Comparison of ENCODE assay signal across 4 fruit fly cellular contexts in the genomic region with DNA sequence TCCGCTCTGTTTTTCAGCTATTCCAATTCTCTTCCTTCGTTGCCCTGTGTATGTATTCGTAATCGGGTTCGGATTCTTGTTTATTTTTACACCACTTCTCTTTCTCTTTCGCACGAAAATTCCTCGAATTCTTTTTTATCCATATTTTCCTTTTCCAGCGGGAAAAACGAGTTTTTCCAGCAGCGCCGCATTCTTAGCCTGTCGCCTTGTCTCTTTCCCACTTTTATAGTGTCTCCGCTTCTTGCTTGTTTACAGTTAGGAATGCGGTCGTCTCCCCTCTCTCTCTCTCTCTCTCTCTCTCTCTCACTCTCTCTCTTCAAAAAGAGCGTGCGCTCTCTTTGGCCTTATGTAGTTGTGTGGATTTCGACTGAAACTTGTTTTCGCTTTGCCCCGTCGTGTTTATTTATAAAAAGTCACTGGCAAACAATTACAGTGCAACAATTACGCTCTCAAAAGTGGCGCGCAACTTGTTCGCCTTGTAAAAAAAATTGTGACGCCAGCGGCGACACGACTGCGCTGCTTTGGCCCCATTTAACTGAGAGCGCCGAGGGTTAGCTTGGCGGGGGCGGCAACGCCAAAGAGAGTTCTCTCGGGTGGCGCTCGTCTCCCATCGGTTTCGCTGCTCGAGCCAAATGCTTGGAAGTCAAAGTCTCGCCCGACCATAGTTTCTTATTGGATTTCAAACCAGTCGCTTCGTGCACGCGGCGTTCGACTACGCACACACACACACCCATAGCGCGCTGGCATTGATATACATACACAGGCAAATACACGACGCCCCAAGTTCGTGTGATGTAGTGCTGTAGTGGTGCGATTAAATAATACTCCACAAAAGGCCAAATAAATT.
TF ChIP-seq lines count a peak whose summit lies in the region.

No protein-coding gene starts in this region.

TF ChIP-seq in whole organism, adult, 20 proteins besides CTCF, POLR2A, EP300 and RAD21 (continued from another document):
- peak; percentile 41 for TF ChIP-seq bab1 (GFP tag; optimal IDR thresholded peaks at IDR 0.05; lab: Kevin White, UChicago)
- peak; percentile 59 for TF ChIP-seq CG7101 (tag; optimal IDR thresholded peaks at IDR 0.05; lab: Kevin White, UChicago)
- peak; percentile 49 for TF ChIP-seq Hr96 (GFP tag; optimal IDR thresholded peaks at IDR 0.05; lab: Kevin White, UChicago)
- TF ChIP-seq kay (GFP tag; lab: Kevin White, UChicago; ENCODE audit: borderline replicate concordance): peak; percentile 97
- peak; percentile 91 for TF ChIP-seq CG12768 (GFP tag; optimal IDR thresholded peaks at IDR 0.05; lab: Kevin White, UChicago)

TF ChIP-seq in whole organism, embryonic, 481 proteins besides CTCF, POLR2A, EP300 and RAD21 (continued from another document and continues in another):
- peak in 1 of 2 experiments; percentile 25 for TF ChIP-seq eve (GFP tag; optimal IDR thresholded peaks at IDR 0.05; lab: Kevin White, UChicago)
- TF ChIP-seq her (GFP tag; optimal IDR thresholded peaks at IDR 0.05; lab: Kevin White, UChicago): peak; percentile 14
- TF ChIP-seq CG6813 (GFP tag; optimal IDR thresholded peaks at IDR 0.05; lab: Kevin White, UChicago): peak; percentile 29
- no peak for TF ChIP-seq Awh (GFP tag; IDR thresholded peaks at IDR 0.05; lab: Robert Waterston, UW)
- peak; percentile 3 for TF ChIP-seq CG9876 (GFP tag; optimal IDR thresholded peaks at IDR 0.05; lab: Kevin White, UChicago)
- TF ChIP-seq CG6765 (GFP tag; optimal IDR thresholded peaks at IDR 0.05; lab: Kevin White, UChicago): peak; percentile 71
- TF ChIP-seq sisA (GFP tag; IDR thresholded peaks at IDR 0.05; lab: Robert Waterston, UW): no peak
- TF ChIP-seq CG1602 (GFP tag; optimal IDR thresholded peaks at IDR 0.05; lab: Kevin White, UChicago): no peak
- TF ChIP-seq Eip74EF (GFP tag; optimal IDR thresholded peaks at IDR 0.05; lab: Kevin White, UChicago): peak in 1 of 2 experiments; percentile 64
- peak; percentile 39 for TF ChIP-seq Sox100B (GFP tag; optimal IDR thresholded peaks at IDR 0.05; lab: Kevin White, UChicago)
- peak; percentile 72 for TF ChIP-seq lab (GFP tag; optimal IDR thresholded peaks at IDR 0.05; lab: Kevin White, UChicago)
- no peak; the same call in 2 of the 3 replicates for TF ChIP-seq Dbx (GFP tag; IDR thresholded peaks at IDR 0.05; lab: Robert Waterston, UW)
- TF ChIP-seq caup (GFP tag; optimal IDR thresholded peaks at IDR 0.05; lab: Kevin White, UChicago; ENCODE audit: severe bottlenecking): peak; percentile 52
- peak; percentile 6; the same call in 1 of the 3 replicates for TF ChIP-seq CG16813 (GFP tag; IDR thresholded peaks at IDR 0.05; lab: Robert Waterston, UW; ENCODE audit: partially characterized antibody)
- peak; percentile 3 for TF ChIP-seq Ets97D (GFP tag; optimal IDR thresholded peaks at IDR 0.05; lab: Kevin White, UChicago)
- peak; percentile 40 for TF ChIP-seq Elba2 (GFP tag; optimal IDR thresholded peaks at IDR 0.05; lab: Kevin White, UChicago)
- no peak for TF ChIP-seq CG9215 (GFP tag; IDR thresholded peaks at IDR 0.05; lab: Robert Waterston, UW)
- peak in 1 of 2 experiments; percentile 20 for TF ChIP-seq dpn (GFP tag; optimal IDR thresholded peaks at IDR 0.05; lab: Kevin White, UChicago)
- TF ChIP-seq toy (GFP tag; IDR thresholded peaks at IDR 0.05; lab: Robert Waterston, UW): no peak
- peak; percentile 45; the same call in 1 of the 2 replicates for TF ChIP-seq Rfx (GFP tag; IDR thresholded peaks at IDR 0.05; lab: Robert Waterston, UW)
- TF ChIP-seq CG1832 (GFP tag; optimal IDR thresholded peaks at IDR 0.05; lab: Kevin White, UChicago): peak; percentile 95
- no peak for TF ChIP-seq jigr1 (GFP tag; IDR thresholded peaks at IDR 0.05; lab: Robert Waterston, UW)
- TF ChIP-seq HLH4C (GFP tag; IDR thresholded peaks at IDR 0.05; lab: Robert Waterston, UW; ENCODE audit: partially characterized antibody): no peak; the same call in 2 of the 3 replicates
- TF ChIP-seq CG11504 (tag; optimal IDR thresholded peaks at IDR 0.05; lab: Kevin White, UChicago): peak; percentile 36
- TF ChIP-seq croc (GFP tag; conservative IDR thresholded peaks at IDR 0.05; lab: Robert Waterston, UW): no peak
- no peak for TF ChIP-seq hb (GFP tag; IDR thresholded peaks at IDR 0.05; lab: Robert Waterston, UW; ENCODE audit: partially characterized antibody)
- TF ChIP-seq CG11723 (GFP tag; optimal IDR thresholded peaks at IDR 0.05; lab: Kevin White, UChicago): peak; percentile 20
- peak; percentile 91 for TF ChIP-seq CG10543 (GFP tag; optimal IDR thresholded peaks at IDR 0.05; lab: Kevin White, UChicago)
- TF ChIP-seq Dek (tag; optimal IDR thresholded peaks at IDR 0.05; lab: Kevin White, UChicago): peak; percentile 22
- peak; percentile 23; the same call in 1 of the 2 replicates for TF ChIP-seq HLH3B (GFP tag; IDR thresholded peaks at IDR 0.05; lab: Robert Waterston, UW)
- TF ChIP-seq az2 (GFP tag; optimal IDR thresholded peaks at IDR 0.05; lab: Kevin White, UChicago): no peak
- TF ChIP-seq pho (GFP tag; optimal IDR thresholded peaks at IDR 0.05; lab: Kevin White, UChicago): no peak
- peak; percentile 53 for TF ChIP-seq CG12071 (GFP tag; optimal IDR thresholded peaks at IDR 0.05; lab: Kevin White, UChicago)
- peak; percentile 12 for TF ChIP-seq Atf3 (GFP tag; optimal IDR thresholded peaks at IDR 0.05; lab: Kevin White, UChicago)
- peak; percentile 74 for TF ChIP-seq BtbVII (GFP tag; optimal IDR thresholded peaks at IDR 0.05; lab: Kevin White, UChicago)
- peak; percentile 33; the same call in 1 of the 3 replicates for TF ChIP-seq CG34422 (GFP tag; IDR thresholded peaks at IDR 0.05; lab: Robert Waterston, UW)

TF ChIP-seq in whole organism, prepupa, 60 proteins besides CTCF, POLR2A, EP300 and RAD21 (continued from another document and continues in another):
- TF ChIP-seq Smox (GFP tag; optimal IDR thresholded peaks at IDR 0.05; lab: Kevin White, UChicago) (no peak), svp (GFP tag; lab: Kevin White, UChicago) (peak; percentile 82), Eip93F (GFP tag; optimal IDR thresholded peaks at IDR 0.05; lab: Kevin White, UChicago) (peak; percentile 68), dac (GFP tag; optimal IDR thresholded peaks at IDR 0.05; lab: Kevin White, UChicago) (no peak), CG6854 (GFP tag; optimal IDR thresholded peaks at IDR 0.05; lab: Kevin White, UChicago) (peak; percentile 86), CG8632 (GFP tag; optimal IDR thresholded peaks at IDR 0.05; lab: Kevin White, UChicago) (no peak), CG32006 (GFP tag; optimal IDR thresholded peaks at IDR 0.05; lab: Kevin White, UChicago) (no peak), Met (GFP tag; optimal IDR thresholded peaks at IDR 0.05; lab: Kevin White, UChicago) (no peak), CG9139 (GFP tag; optimal IDR thresholded peaks at IDR 0.05; lab: Kevin White, UChicago) (peak; percentile 42), CG16779 (tag; optimal IDR thresholded peaks at IDR 0.05; lab: Kevin White, UChicago) (peak; percentile 80), CG10669 (GFP tag; optimal IDR thresholded peaks at IDR 0.05; lab: Kevin White, UChicago) (no peak), CG8119 (GFP tag; IDR thresholded peaks at IDR 0.05; lab: Robert Waterston, UW) (0 out of 3 replicates have a peak, but pooled peaks have one; percentile 58), CG34406 (GFP tag; optimal IDR thresholded peaks at IDR 0.05; lab: Kevin White, UChicago) (no peak), CG11902 (GFP tag; optimal IDR thresholded peaks at IDR 0.05; lab: Kevin White, UChicago) (no peak), CG3032 (tag; optimal IDR thresholded peaks at IDR 0.05; lab: Kevin White, UChicago) (no peak), achi (GFP tag; optimal IDR thresholded peaks at IDR 0.05; lab: Kevin White, UChicago) (no peak), Hr4 (GFP tag; optimal IDR thresholded peaks at IDR 0.05; lab: Kevin White, UChicago) (no peak), CG11762 (GFP tag; optimal IDR thresholded peaks at IDR 0.05; lab: Kevin White, UChicago; ENCODE audit: insufficient read depth) (no peak), pdm3 (GFP tag; optimal IDR thresholded peaks at IDR 0.05; lab: Kevin White, UChicago) (no peak), lz (GFP tag; optimal IDR thresholded peaks at IDR 0.05; lab: Kevin White, UChicago) (no peak), Ets96B (tag; optimal IDR thresholded peaks at IDR 0.05; lab: Kevin White, UChicago) (peak; percentile 14), Lpt (GFP tag; optimal IDR thresholded peaks at IDR 0.05; lab: Kevin White, UChicago) (peak; percentile 53), topi (GFP tag; optimal IDR thresholded peaks at IDR 0.05; lab: Kevin White, UChicago) (peak; percentile 11), CG31627 (GFP tag; optimal IDR thresholded peaks at IDR 0.05; lab: Kevin White, UChicago) (no peak), CG6276 (GFP tag; optimal IDR thresholded peaks at IDR 0.05; lab: Kevin White, UChicago) (peak; percentile 36), esn (GFP tag; optimal IDR thresholded peaks at IDR 0.05; lab: Kevin White, UChicago) (no peak), CG6792 (GFP tag; optimal IDR thresholded peaks at IDR 0.05; lab: Kevin White, UChicago) (peak; percentile 43), dsx (GFP tag; optimal IDR thresholded peaks at IDR 0.05; lab: Kevin White, UChicago; ENCODE audit: poor library complexity, severe bottlenecking) (peak; percentile 71), CG15336 (GFP tag; IDR thresholded peaks at IDR 0.05; lab: Robert Waterston, UW) (peak; percentile 64), CG6163 (GFP tag; IDR thresholded peaks at IDR 0.05; lab: Robert Waterston, UW) (peak; percentile 75), Gug (GFP tag; IDR thresholded peaks at IDR 0.05; lab: Robert Waterston, UW) (peak; percentile 24; the same call in 1 of the 2 replicates), vri (GFP tag; optimal IDR thresholded peaks at IDR 0.05; lab: Kevin White, UChicago) (peak; percentile 97), CG10631 (GFP tag; optimal IDR thresholded peaks at IDR 0.05; lab: Kevin White, UChicago) (no peak), Sox14 (GFP tag; optimal IDR thresholded peaks at IDR 0.05; lab: Kevin White, UChicago) (peak; percentile 13), Sox102F (GFP tag; optimal IDR thresholded peaks at IDR 0.05; lab: Kevin White, UChicago) (peak; percentile 63), fd59A (GFP tag; optimal IDR thresholded peaks at IDR 0.05; lab: Kevin White, UChicago) (no peak), fd85E (GFP tag; optimal IDR thresholded peaks at IDR 0.05; lab: Kevin White, UChicago) (peak; percentile 71), Blimp-1 (GFP tag; optimal IDR thresholded peaks at IDR 0.05; lab: Kevin White, UChicago) (peak; percentile 26), acj6 (GFP tag; optimal IDR thresholded peaks at IDR 0.05; lab: Kevin White, UChicago) (no peak), Eip78C (GFP tag; lab: Kevin White, UChicago) (peak; percentile 89), Eip75B (GFP tag; optimal IDR thresholded peaks at IDR 0.05; lab: Kevin White, UChicago) (peak; percentile 79), Ets21C (GFP tag; optimal IDR thresholded peaks at IDR 0.05; lab: Kevin White, UChicago) (no peak)

TF ChIP-seq in whole organism, wandering third instar larva, 38 proteins besides CTCF, POLR2A, EP300 and RAD21 (continued from another document):
- TF ChIP-seq rgr (GFP tag; optimal IDR thresholded peaks at IDR 0.05; lab: Kevin White, UChicago) (peak; percentile 19), fru (GFP tag; optimal IDR thresholded peaks at IDR 0.05; lab: Kevin White, UChicago) (peak; percentile 7), CrebA (GFP tag; optimal IDR thresholded peaks at IDR 0.05; lab: Kevin White, UChicago; ENCODE audit: borderline replicate concordance) (peak; percentile 75), lola (GFP tag; optimal IDR thresholded peaks at IDR 0.05; lab: Kevin White, UChicago) (peak; percentile 8), jim (GFP tag; optimal IDR thresholded peaks at IDR 0.05; lab: Kevin White, UChicago) (peak; percentile 22), tai (GFP tag; optimal IDR thresholded peaks at IDR 0.05; lab: Kevin White, UChicago) (peak; percentile 30)
